Fruit fly (Drosophila melanogaster): ENCODE results near the gene CG31055.

The CG31055 gene

DNA sequence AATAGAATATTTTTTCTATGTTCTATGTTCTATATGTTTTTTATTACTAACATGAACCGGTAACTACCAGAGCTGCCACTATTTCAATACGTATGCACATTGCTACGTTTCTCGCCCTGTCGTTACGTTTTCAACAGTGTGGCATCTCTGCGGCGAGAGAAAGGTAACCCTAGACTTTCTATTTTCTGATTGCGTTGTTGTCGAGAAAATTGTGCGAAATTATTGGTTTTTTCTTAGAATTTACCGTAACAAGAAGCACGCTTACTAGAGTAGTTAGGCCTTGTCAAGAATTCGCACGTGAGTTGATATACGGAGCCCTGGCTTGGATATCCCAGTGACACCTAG, 12.3 kb upstream of the CG31055 start, which contains the start of gene btz (continued):
- peak; percentile 7 for TF ChIP-seq CG17186 (GFP tag; optimal IDR thresholded peaks at IDR 0.05)
- TF ChIP-seq Bteb2 (GFP tag; optimal IDR thresholded peaks at IDR 0.05) = no peak
- TF ChIP-seq HHEX (GFP tag; optimal IDR thresholded peaks at IDR 0.05) = no peak
- TF ChIP-seq Ptx1 (GFP tag; IDR thresholded peaks at IDR 0.05) = no peak
- TF ChIP-seq Sin3A (optimal IDR thresholded peaks at IDR 0.05) = peak; percentile 6
- no peak for TF ChIP-seq Antp (GFP tag; optimal IDR thresholded peaks at IDR 0.05)
- no peak for TF ChIP-seq CG9215 (GFP tag; IDR thresholded peaks at IDR 0.05)
- TF ChIP-seq cg (GFP tag; optimal IDR thresholded peaks at IDR 0.05) = no peak
- peak; percentile 54 for TF ChIP-seq MESR4 (GFP tag; optimal IDR thresholded peaks at IDR 0.05)
- TF ChIP-seq CG3847 (GFP tag; IDR thresholded peaks at IDR 0.05) = 0 out of 2 replicates have a peak, but pooled peaks have one; percentile 30
- TF ChIP-seq tio (GFP tag; optimal IDR thresholded peaks at IDR 0.05) = no peak
- no peak for TF ChIP-seq so (GFP tag; IDR thresholded peaks at IDR 0.05)
- TF ChIP-seq CG18619 (GFP tag; optimal IDR thresholded peaks at IDR 0.05) = no peak
- TF ChIP-seq CG6254 (GFP tag; optimal IDR thresholded peaks at IDR 0.05) = no peak
- TF ChIP-seq HmgZ (tag; optimal IDR thresholded peaks at IDR 0.05) = peak; percentile 18
- TF ChIP-seq Side (GFP tag; optimal IDR thresholded peaks at IDR 0.05) = no peak
- no peak for TF ChIP-seq dan (GFP tag; IDR thresholded peaks at IDR 0.05)
- TF ChIP-seq stwl (tag; optimal IDR thresholded peaks at IDR 0.05) = peak; percentile 71
- peak; percentile 49 for TF ChIP-seq CG14710 (tag; optimal IDR thresholded peaks at IDR 0.05)
- TF ChIP-seq NK7.1 (GFP tag; optimal IDR thresholded peaks at IDR 0.05) = no peak
- no peak for TF ChIP-seq CG2889 (GFP tag; IDR thresholded peaks at IDR 0.05)
- TF ChIP-seq ewg (GFP tag; optimal IDR thresholded peaks at IDR 0.05) = no peak
- TF ChIP-seq CG10274 (GFP tag; optimal IDR thresholded peaks at IDR 0.05) = no peak
- no peak for TF ChIP-seq ATbp (GFP tag; optimal IDR thresholded peaks at IDR 0.05)
- no peak for TF ChIP-seq Hr51 (GFP tag; optimal IDR thresholded peaks at IDR 0.05)
- TF ChIP-seq CG12659 (GFP tag; optimal IDR thresholded peaks at IDR 0.05) = peak; percentile 41
- TF ChIP-seq crp (GFP tag; optimal IDR thresholded peaks at IDR 0.05) = peak in 1 of 2 experiments; percentile 81
- peak; percentile 45 for TF ChIP-seq nmo (GFP tag; optimal IDR thresholded peaks at IDR 0.05)
- TF ChIP-seq Fer3 (tag; optimal IDR thresholded peaks at IDR 0.05) = no peak
- TF ChIP-seq bbx (GFP tag; IDR thresholded peaks at IDR 0.05; ENCODE audit: partially characterized antibody) = no peak
- TF ChIP-seq chn (GFP tag; optimal IDR thresholded peaks at IDR 0.05) = no peak
- no peak for TF ChIP-seq nom (GFP tag; optimal IDR thresholded peaks at IDR 0.05)
- TF ChIP-seq CG4730 (GFP tag; IDR thresholded peaks at IDR 0.05) = no peak
- no peak for TF ChIP-seq CG11723 (GFP tag; optimal IDR thresholded peaks at IDR 0.05)
- no peak for TF ChIP-seq CG3995 (GFP tag; optimal IDR thresholded peaks at IDR 0.05)
- TF ChIP-seq Pdp1 (GFP tag; optimal IDR thresholded peaks at IDR 0.05) = peak in 1 of 2 experiments; percentile 8
- TF ChIP-seq Kr (GFP tag; optimal IDR thresholded peaks at IDR 0.05) = no peak
- no peak for TF ChIP-seq mirr (GFP tag; optimal IDR thresholded peaks at IDR 0.05)
- no peak for TF ChIP-seq amos (GFP tag; IDR thresholded peaks at IDR 0.05; ENCODE audit: partially characterized antibody)
- TF ChIP-seq CG11398 (GFP tag; optimal IDR thresholded peaks at IDR 0.05) = no peak
- TF ChIP-seq YL-1 (GFP tag; optimal IDR thresholded peaks at IDR 0.05) = peak; percentile 85
- no peak for TF ChIP-seq CG12769 (tag; optimal IDR thresholded peaks at IDR 0.05)
- TF ChIP-seq lola (GFP tag; optimal IDR thresholded peaks at IDR 0.05) = no peak
